Worm (Caenorhabditis elegans): Measurements from ENCODE around the gene ins-13.
"Not testable (repeated sequence)": the region's sequence is repeated elsewhere in the genome, so short reads cannot be mapped to it uniquely, and the experiment has no call there.

Gene ins-13

ce11 chrII:5543476-5544144, 1.1 kb downstream of the ins-13 start:
- TF ChIP-seq ceh-13 (GFP tag; optimal IDR thresholded peaks at IDR 0.05) = peak; percentile 30
- TF ChIP-seq scrt-1 (GFP tag; IDR thresholded peaks at IDR 0.05) = peak; percentile 78
- peak; percentile 59 for TF ChIP-seq tbx-37 (GFP tag; conservative IDR thresholded peaks at IDR 0.05)
- TF ChIP-seq tbx-11 (GFP tag; IDR thresholded peaks at IDR 0.05) = peak; percentile 85
- peak; percentile 77 for TF ChIP-seq ets-7 (tag; optimal IDR thresholded peaks at IDR 0.05)
- TF ChIP-seq pes-1 (GFP tag; IDR thresholded peaks at IDR 0.05) = peak; percentile 78
- TF ChIP-seq ceh-36 (tag; optimal IDR thresholded peaks at IDR 0.05) = peak; percentile 85
- peak; percentile 91 for TF ChIP-seq B0310.2 (tag; optimal IDR thresholded peaks at IDR 0.05)
- TF ChIP-seq tra-4 (tag; optimal IDR thresholded peaks at IDR 0.05) = peak; percentile 88
- peak; percentile 59 for TF ChIP-seq hnd-1 (tag; optimal IDR thresholded peaks at IDR 0.05)
- peak; percentile 83 for TF ChIP-seq hmbx-1 (tag; optimal IDR thresholded peaks at IDR 0.05)
- no peak for TF ChIP-seq aly-1 (tag; optimal IDR thresholded peaks at IDR 0.05)
- peak; percentile 90 for TF ChIP-seq hmg-4 (GFP tag; optimal IDR thresholded peaks at IDR 0.05)
- TF ChIP-seq ama-1 (optimal IDR thresholded peaks at IDR 0.05) = peak; percentile 100
- peak; percentile 90 for TF ChIP-seq sea-1 (GFP tag; conservative IDR thresholded peaks at IDR 0.05)
- TF ChIP-seq flt-1 (GFP tag; IDR thresholded peaks at IDR 0.05) = peak; percentile 60; the same call in 1 of the 2 replicates
- peak; percentile 95 for TF ChIP-seq F13C5.2 (tag; optimal IDR thresholded peaks at IDR 0.05)

ce11 chrII:5541685-5542084, 3.0 kb downstream of the ins-13 start, which contains the start of gene C17C3.24:
TSS of gene C17C3.24 (minus strand) at chrII:5541785.
- TF ChIP-seq ama-1 (optimal IDR thresholded peaks at IDR 0.05) = no peak
- TF ChIP-seq flt-1 (GFP tag; IDR thresholded peaks at IDR 0.05) = no peak
- no peak for TF ChIP-seq pes-1 (GFP tag; IDR thresholded peaks at IDR 0.05)
- no peak for TF ChIP-seq scrt-1 (GFP tag; IDR thresholded peaks at IDR 0.05)
- no peak for TF ChIP-seq tbx-11 (GFP tag; IDR thresholded peaks at IDR 0.05)
- TF ChIP-seq sea-1 (GFP tag; conservative IDR thresholded peaks at IDR 0.05) = no peak
- no peak for TF ChIP-seq aly-1 (tag; optimal IDR thresholded peaks at IDR 0.05)
- TF ChIP-seq hmg-4 (GFP tag; optimal IDR thresholded peaks at IDR 0.05) = no peak
- TF ChIP-seq ets-7 (tag; optimal IDR thresholded peaks at IDR 0.05) = no peak
- TF ChIP-seq hnd-1 (tag; optimal IDR thresholded peaks at IDR 0.05) = no peak
- TF ChIP-seq F13C5.2 (tag; optimal IDR thresholded peaks at IDR 0.05) = no peak
- TF ChIP-seq ceh-36 (tag; optimal IDR thresholded peaks at IDR 0.05) = no peak
- no peak for TF ChIP-seq tra-4 (tag; optimal IDR thresholded peaks at IDR 0.05)
- no peak for TF ChIP-seq B0310.2 (tag; optimal IDR thresholded peaks at IDR 0.05)
- TF ChIP-seq hmbx-1 (tag; optimal IDR thresholded peaks at IDR 0.05) = no peak
- TF ChIP-seq ceh-13 (GFP tag; optimal IDR thresholded peaks at IDR 0.05) = no peak
- no peak for TF ChIP-seq tbx-37 (GFP tag; conservative IDR thresholded peaks at IDR 0.05)

ce11 chrII:5540113-5540512, 4.6 kb downstream of the ins-13 start, which contains the start of gene hlh-27:
TSS of gene hlh-27 (minus strand) at chrII:5540213.
- TF ChIP-seq ets-7 (tag; optimal IDR thresholded peaks at IDR 0.05); pes-1 (GFP tag; IDR thresholded peaks at IDR 0.05); hnd-1 (tag; optimal IDR thresholded peaks at IDR 0.05): not testable (repeated sequence)

ce11 chrII:5537524-5537923, 7.1 kb downstream of the ins-13 start, which contains the start of gene C17C3.11:
TSS of gene C17C3.11 (plus strand) at chrII:5537824.
- TF ChIP-seq tbx-37 (GFP tag; conservative IDR thresholded peaks at IDR 0.05) (no peak), tra-4 (tag; optimal IDR thresholded peaks at IDR 0.05) (no peak), hmbx-1 (tag; optimal IDR thresholded peaks at IDR 0.05) (no peak), F13C5.2 (tag; optimal IDR thresholded peaks at IDR 0.05) (no peak), ama-1 (optimal IDR thresholded peaks at IDR 0.05) (no peak), tbx-11 (GFP tag; IDR thresholded peaks at IDR 0.05) (no peak), flt-1 (GFP tag; IDR thresholded peaks at IDR 0.05) (no peak), hmg-4 (GFP tag; optimal IDR thresholded peaks at IDR 0.05) (no peak), sea-1 (GFP tag; conservative IDR thresholded peaks at IDR 0.05) (no peak), ceh-36 (tag; optimal IDR thresholded peaks at IDR 0.05) (no peak), hnd-1 (tag; optimal IDR thresholded peaks at IDR 0.05) (no peak), aly-1 (tag; optimal IDR thresholded peaks at IDR 0.05) (no peak), scrt-1 (GFP tag; IDR thresholded peaks at IDR 0.05) (no peak), ceh-13 (GFP tag; optimal IDR thresholded peaks at IDR 0.05) (no peak), ets-7 (tag; optimal IDR thresholded peaks at IDR 0.05) (no peak), B0310.2 (tag; optimal IDR thresholded peaks at IDR 0.05) (no peak), pes-1 (GFP tag; IDR thresholded peaks at IDR 0.05) (no peak)

ce11 chrII:5537078-5537477, 7.6 kb downstream of the ins-13 start:
- TF ChIP-seq F13C5.2 (tag; optimal IDR thresholded peaks at IDR 0.05) (no peak), pes-1 (GFP tag; IDR thresholded peaks at IDR 0.05) (no peak), tbx-37 (GFP tag; conservative IDR thresholded peaks at IDR 0.05) (no peak), ama-1 (optimal IDR thresholded peaks at IDR 0.05) (no peak), B0310.2 (tag; optimal IDR thresholded peaks at IDR 0.05) (no peak), hnd-1 (tag; optimal IDR thresholded peaks at IDR 0.05) (no peak), ceh-13 (GFP tag; optimal IDR thresholded peaks at IDR 0.05) (no peak), scrt-1 (GFP tag; IDR thresholded peaks at IDR 0.05) (no peak), tbx-11 (GFP tag; IDR thresholded peaks at IDR 0.05) (no peak), hmg-4 (GFP tag; optimal IDR thresholded peaks at IDR 0.05) (no peak), flt-1 (GFP tag; IDR thresholded peaks at IDR 0.05) (no peak)

- not testable (repeated sequence) for TF ChIP-seq hmbx-1 (tag; optimal IDR thresholded peaks at IDR 0.05); scrt-1 (GFP tag; IDR thresholded peaks at IDR 0.05); hnd-1 (tag; optimal IDR thresholded peaks at IDR 0.05)
These were observed 9.7 kb downstream of the ins-13 start, which contains the start of gene hlh-25 for ce11 chrII:5534939-5535338. TSS of gene hlh-25 (plus strand) at chrII:5535239.

ce11 chrII:5533642-5534041, 11.0 kb downstream of the ins-13 start, which contains the start of gene hlh-26:
TSS of gene hlh-26 (minus strand) at chrII:5533742.
- TF ChIP-seq scrt-1 (GFP tag; IDR thresholded peaks at IDR 0.05) (no peak), ets-7 (tag; optimal IDR thresholded peaks at IDR 0.05) (no peak), aly-1 (tag; optimal IDR thresholded peaks at IDR 0.05) (no peak), tbx-37 (GFP tag; conservative IDR thresholded peaks at IDR 0.05) (no peak), ceh-13 (GFP tag; optimal IDR thresholded peaks at IDR 0.05) (no peak), flt-1 (GFP tag; IDR thresholded peaks at IDR 0.05) (no peak), sea-1 (GFP tag; conservative IDR thresholded peaks at IDR 0.05) (no peak), hnd-1 (tag; optimal IDR thresholded peaks at IDR 0.05) (no peak), tbx-11 (GFP tag; IDR thresholded peaks at IDR 0.05) (no peak), pes-1 (GFP tag; IDR thresholded peaks at IDR 0.05) (no peak), tra-4 (tag; optimal IDR thresholded peaks at IDR 0.05) (no peak), hmg-4 (GFP tag; optimal IDR thresholded peaks at IDR 0.05) (no peak), F13C5.2 (tag; optimal IDR thresholded peaks at IDR 0.05) (no peak), B0310.2 (tag; optimal IDR thresholded peaks at IDR 0.05) (no peak), hmbx-1 (tag; optimal IDR thresholded peaks at IDR 0.05) (no peak)

Measured in whole organism, early embryonic.